Fruit fly (Drosophila melanogaster) whole organism, pupa: Measurements from ENCODE around the gene GstD8.

ENCODE experiments used
- CG10348 ChIP-seq: fragments of 200-800 bp; sonication (Bioruptor generic); IDR thresholded peaks from 2 replicates; pipeline ENCODE4 v1.3.6; 2022; ENCODE audit warnings: missing biosample characterization, missing genetic modification characterization
- CG12605 ChIP-seq: fragments of 200-800 bp; sonication (Bioruptor generic); IDR thresholded peaks from 2 replicates; pipeline ENCODE4 v1.3.6; 2022; ENCODE audit warnings: missing biosample characterization, missing genetic modification characterization
- CG13204 ChIP-seq: fragments of 200-800 bp; sonication (Bioruptor generic); optimal IDR thresholded peaks from 2 replicates; lab custom pipeline; 2018; ENCODE audit warnings: missing biosample characterization, mild to moderate bottlenecking, missing genetic modification characterization, moderate library complexity
- CG15710 ChIP-seq: fragments of 200-800 bp; sonication (Bioruptor generic); optimal IDR thresholded peaks from 2 replicates; lab custom pipeline; 2018; ENCODE audit warnings: missing biosample characterization, mild to moderate bottlenecking, missing genetic modification characterization, moderate library complexity
- CG34367 ChIP-seq: fragments of 200-800 bp; sonication (Bioruptor generic); optimal IDR thresholded peaks from 2 replicates; lab custom pipeline; 2018; ENCODE audit warnings: missing biosample characterization, mild to moderate bottlenecking, missing genetic modification characterization
- CG4496 ChIP-seq: fragments of 200-800 bp; sonication (Bioruptor generic); IDR thresholded peaks from 3 replicates; pipeline ENCODE4 v1.3.6; 2022; ENCODE audit warnings: missing biosample characterization, missing genetic modification characterization
- CG8301 ChIP-seq: fragments of 200-800 bp; sonication (Bioruptor generic); optimal IDR thresholded peaks from 2 replicates; lab custom pipeline; 2018; ENCODE audit warnings: missing biosample characterization, mild to moderate bottlenecking, missing genetic modification characterization
- CG9948 ChIP-seq: fragments of 200-800 bp; sonication (Bioruptor generic); optimal IDR thresholded peaks from 2 replicates; lab custom pipeline; 2018; ENCODE audit warnings: missing biosample characterization, mild to moderate bottlenecking, missing genetic modification characterization, moderate library complexity
- D1 ChIP-seq: fragments of 200-800 bp; sonication (Bioruptor generic); optimal IDR thresholded peaks from 2 replicates; lab custom pipeline; 2018; ENCODE audit warnings: missing biosample characterization, mild to moderate bottlenecking, missing genetic modification characterization, moderate library complexity
- EcR ChIP-seq: fragments of 200-800 bp; sonication (Bioruptor generic); optimal IDR thresholded peaks from 3 replicates; lab custom pipeline; 2019; ENCODE audit warnings: missing biosample characterization, missing genetic modification characterization, mild to moderate bottlenecking, moderate library complexity, missing genetic modification reagents

DNA sequence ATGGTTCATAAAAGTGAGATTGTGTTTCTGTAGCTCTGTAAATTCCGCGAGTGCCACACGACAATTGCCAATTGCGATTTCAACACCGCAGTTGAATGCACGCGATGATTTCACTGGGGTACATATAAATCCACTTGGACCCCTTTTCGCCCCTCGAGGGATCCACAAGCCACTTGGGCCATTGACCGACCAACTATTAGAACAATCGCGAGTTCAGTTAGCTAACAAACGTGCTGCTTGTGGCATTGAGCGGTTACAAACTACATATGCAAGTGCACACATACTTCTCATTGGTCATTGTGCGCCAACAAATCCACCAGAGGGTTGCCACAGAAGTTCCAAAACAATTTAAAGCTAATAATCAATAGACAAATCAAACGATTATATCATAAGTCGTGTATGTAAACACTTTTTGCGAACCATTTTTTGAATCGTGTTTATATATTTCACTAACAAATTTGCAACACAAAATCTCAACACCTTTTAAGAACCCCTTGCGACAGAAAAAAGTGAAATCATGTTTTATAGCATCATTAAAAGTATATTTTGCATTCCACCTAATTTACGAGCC is 1.4 kb downstream of the GstD8 start:
- TF ChIP-seq CG9948 (tag; lab: Kevin White, UChicago) (no peak), CG4496 (peak; percentile 67), CG8301 (peak; percentile 73), EcR (GFP tag; lab: Kevin White, UChicago) (peak; percentile 58), CG10348 (GFP tag; lab: Robert Waterston, UW) (no peak), CG15710 (tag; lab: Kevin White, UChicago) (no peak), CG13204 (GFP tag; lab: Kevin White, UChicago) (no peak), CG34367 (tag; lab: Kevin White, UChicago) (no peak), D1 (tag; lab: Kevin White, UChicago) (no peak), CG12605 (no peak; the same call in 1 of the 2 replicates)
